Worm (Caenorhabditis elegans): Measurements from ENCODE around the gene F09E5.11.
A peak's percentile ranks its signal among the peaks of the same experiment; 100 is the strongest.
"Not testable (repeated sequence)": the region's sequence is repeated elsewhere in the genome, so short reads cannot be mapped to it uniquely, and the experiment has no call there.

Gene F09E5.11

DNA sequence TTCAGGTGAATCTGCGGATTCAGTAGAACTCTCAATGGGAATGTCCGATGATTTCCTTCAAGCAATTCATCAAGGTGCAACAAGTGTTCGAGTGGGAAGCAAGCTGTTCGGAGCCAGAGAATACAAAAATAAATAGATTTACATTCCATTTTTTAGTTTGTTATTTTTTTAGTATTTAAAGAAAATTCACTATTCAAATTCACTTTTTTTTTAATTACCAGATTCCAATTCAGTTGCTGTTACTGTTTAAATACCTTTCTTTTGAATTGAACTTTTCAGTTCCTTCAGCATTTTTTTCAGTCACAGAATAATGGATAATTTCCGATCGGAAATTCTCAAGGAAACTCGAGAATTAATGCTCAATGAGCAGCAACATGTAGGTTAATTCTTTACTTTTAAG, 6.2 kb downstream of the F09E5.11 start, which contains the start of gene F09E5.7:
TSS of gene F09E5.7 (plus strand) at position 301 of the 400 bp plus-strand sequence.
- TF ChIP-seq flh-1 (GFP tag; optimal IDR thresholded peaks at IDR 0.05) (no peak), nhr-12 (tag; optimal IDR thresholded peaks at IDR 0.05) (no peak), unc-62 (GFP tag; optimal IDR thresholded peaks at IDR 0.05) (no peak), nhr-2 (tag; optimal IDR thresholded peaks at IDR 0.05) (no peak), snpc-4 (tag; optimal IDR thresholded peaks at IDR 0.05) (no peak), ces-1 (GFP tag; optimal IDR thresholded peaks at IDR 0.05) (no peak), nhr-76 (tag; optimal IDR thresholded peaks at IDR 0.05) (no peak), ztf-11 (tag; optimal IDR thresholded peaks at IDR 0.05) (no peak), ceh-43 (GFP tag; optimal IDR thresholded peaks at IDR 0.05) (no peak), drap-1 (GFP tag; optimal IDR thresholded peaks at IDR 0.05) (no peak), pha-4 (tag; optimal IDR thresholded peaks at IDR 0.05) (no peak), M03D4.4 (tag; optimal IDR thresholded peaks at IDR 0.05) (no peak)

DNA sequence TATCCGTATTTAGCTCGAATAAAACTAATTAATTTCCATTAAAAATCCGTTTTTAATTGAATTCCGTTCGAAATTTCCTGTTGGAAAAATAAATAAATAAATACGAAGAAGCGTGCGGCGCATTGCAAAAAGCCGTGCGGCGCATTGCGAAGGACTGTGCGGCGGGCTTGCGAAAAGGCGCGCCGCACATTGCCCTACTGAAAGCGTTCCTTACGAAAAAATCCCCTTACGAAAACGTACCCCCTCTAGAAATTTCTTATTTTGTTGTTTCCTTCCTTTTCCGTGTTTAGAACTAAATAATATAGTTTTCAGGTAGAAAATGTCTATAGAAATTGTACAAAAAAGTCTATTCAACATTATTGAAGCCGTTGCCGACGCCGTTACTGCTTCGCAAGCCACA, 7.6 kb downstream of the F09E5.11 start, which contains the start of gene F09E5.8:
TSS of gene F09E5.8 (plus strand) at position 313 of the 400 bp plus-strand sequence.
- TF ChIP-seq elt-1 (tag; optimal IDR thresholded peaks at IDR 0.05; ENCODE audit: borderline replicate concordance, insufficient read depth); lin-13 (tag; optimal IDR thresholded peaks at IDR 0.05); mab-5 (tag; optimal IDR thresholded peaks at IDR 0.05): not testable (repeated sequence)

DNA sequence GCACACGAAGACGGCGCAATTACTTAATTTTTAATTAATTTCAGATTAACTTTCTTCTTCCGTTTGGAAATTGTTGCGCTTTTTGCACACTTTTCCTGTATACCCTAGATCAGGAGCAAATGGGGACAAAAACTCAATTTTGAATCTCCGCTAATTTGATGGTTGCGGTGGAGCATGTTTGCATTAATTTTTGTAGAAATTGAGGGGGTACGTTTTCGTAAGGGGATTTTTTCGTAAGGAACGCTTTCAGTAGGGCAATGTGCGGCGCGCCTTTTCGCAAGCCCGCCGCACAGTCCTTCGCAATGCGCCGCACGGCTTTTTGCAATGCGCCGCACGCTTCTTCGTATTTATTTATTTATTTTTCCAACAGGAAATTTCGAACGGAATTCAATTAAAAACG, 11.6 kb downstream of the F09E5.11 start:
- TF ChIP-seq lsy-2 (tag; optimal IDR thresholded peaks at IDR 0.05) (peak; percentile 29), pha-4 (tag; optimal IDR thresholded peaks at IDR 0.05) (peak; percentile 50), hlh-1 (tag; optimal IDR thresholded peaks at IDR 0.05) (peak; percentile 33), unc-120 (tag; optimal IDR thresholded peaks at IDR 0.05; ENCODE audit: poor library complexity, severe bottlenecking) (peak; percentile 21), lin-13 (tag; optimal IDR thresholded peaks at IDR 0.05) (peak; percentile 44), nhr-237 (tag; optimal IDR thresholded peaks at IDR 0.05) (peak; percentile 17), ces-1 (GFP tag; optimal IDR thresholded peaks at IDR 0.05) (peak; percentile 73), mep-1 (tag; optimal IDR thresholded peaks at IDR 0.05) (peak; percentile 53)

DNA sequence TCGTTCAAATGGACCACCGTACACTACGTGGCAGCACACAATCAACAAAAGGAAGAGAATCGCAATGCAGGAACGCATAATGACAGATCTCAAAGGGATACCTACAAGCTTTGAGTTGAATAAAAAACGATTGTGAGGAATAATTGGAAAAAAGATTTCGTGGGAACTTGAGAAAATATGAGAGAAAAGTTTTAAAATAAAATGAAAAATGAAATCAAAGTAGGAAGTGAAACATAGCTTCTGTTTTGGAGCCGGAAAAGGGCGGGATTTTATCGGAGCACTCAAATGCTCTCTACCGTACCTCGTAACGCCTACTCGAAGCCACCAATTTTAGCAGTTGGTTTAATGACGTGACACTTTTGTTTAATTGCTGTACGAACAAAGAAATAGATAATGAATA, 13.2 kb downstream of the F09E5.11 start, which contains the start of gene F09E5.14:
TSS of gene F09E5.14 (minus strand) at position 101 of the 400 bp plus-strand sequence.
- TF ChIP-seq nhr-76 (tag; optimal IDR thresholded peaks at IDR 0.05), result no peak
- TF ChIP-seq M03D4.4 (tag; optimal IDR thresholded peaks at IDR 0.05), result no peak
- no peak for TF ChIP-seq ces-1 (GFP tag; optimal IDR thresholded peaks at IDR 0.05)
- TF ChIP-seq nhr-28 (tag; optimal IDR thresholded peaks at IDR 0.05), result no peak
- TF ChIP-seq snpc-4 (tag; optimal IDR thresholded peaks at IDR 0.05), result no peak
- TF ChIP-seq ztf-11 (tag; optimal IDR thresholded peaks at IDR 0.05), result no peak
- TF ChIP-seq flh-1 (GFP tag; optimal IDR thresholded peaks at IDR 0.05), result no peak
- no peak for TF ChIP-seq unc-39 (tag; optimal IDR thresholded peaks at IDR 0.05)
- no peak for TF ChIP-seq nhr-12 (tag; optimal IDR thresholded peaks at IDR 0.05)
- TF ChIP-seq zip-8 (tag; optimal IDR thresholded peaks at IDR 0.05), result no peak
- TF ChIP-seq nhr-237 (tag; optimal IDR thresholded peaks at IDR 0.05), result no peak
- TF ChIP-seq ham-2 (GFP tag; optimal IDR thresholded peaks at IDR 0.05), result no peak
- no peak for TF ChIP-seq tbx-8 (GFP tag; optimal IDR thresholded peaks at IDR 0.05)
- TF ChIP-seq cnd-1 (tag; optimal IDR thresholded peaks at IDR 0.05), result no peak
- TF ChIP-seq lsy-2 (tag; optimal IDR thresholded peaks at IDR 0.05), result no peak
- TF ChIP-seq unc-62 (GFP tag; optimal IDR thresholded peaks at IDR 0.05), result no peak

ce11 chrII:5342412-5342811, 15.6 kb downstream of the F09E5.11 start:
- no peak for TF ChIP-seq snpc-4 (tag; optimal IDR thresholded peaks at IDR 0.05)
- no peak for TF ChIP-seq mep-1 (tag; optimal IDR thresholded peaks at IDR 0.05)
- no peak for TF ChIP-seq nhr-12 (tag; optimal IDR thresholded peaks at IDR 0.05)
- no peak for TF ChIP-seq ham-2 (GFP tag; optimal IDR thresholded peaks at IDR 0.05)
- TF ChIP-seq unc-62 (GFP tag; optimal IDR thresholded peaks at IDR 0.05), result no peak
- TF ChIP-seq nhr-76 (tag; optimal IDR thresholded peaks at IDR 0.05), result no peak
- TF ChIP-seq cnd-1 (tag; optimal IDR thresholded peaks at IDR 0.05), result no peak
- no peak for TF ChIP-seq sptf-1 (tag; optimal IDR thresholded peaks at IDR 0.05)
- TF ChIP-seq nhr-237 (tag; optimal IDR thresholded peaks at IDR 0.05), result no peak
- TF ChIP-seq zip-8 (tag; optimal IDR thresholded peaks at IDR 0.05), result no peak
- no peak for TF ChIP-seq hlh-1 (tag; optimal IDR thresholded peaks at IDR 0.05)
- TF ChIP-seq flh-1 (GFP tag; optimal IDR thresholded peaks at IDR 0.05), result no peak
- TF ChIP-seq mab-5 (tag; optimal IDR thresholded peaks at IDR 0.05), result no peak
- TF ChIP-seq ztf-11 (tag; optimal IDR thresholded peaks at IDR 0.05), result no peak
- TF ChIP-seq pha-4 (tag; optimal IDR thresholded peaks at IDR 0.05), result no peak

DNA sequence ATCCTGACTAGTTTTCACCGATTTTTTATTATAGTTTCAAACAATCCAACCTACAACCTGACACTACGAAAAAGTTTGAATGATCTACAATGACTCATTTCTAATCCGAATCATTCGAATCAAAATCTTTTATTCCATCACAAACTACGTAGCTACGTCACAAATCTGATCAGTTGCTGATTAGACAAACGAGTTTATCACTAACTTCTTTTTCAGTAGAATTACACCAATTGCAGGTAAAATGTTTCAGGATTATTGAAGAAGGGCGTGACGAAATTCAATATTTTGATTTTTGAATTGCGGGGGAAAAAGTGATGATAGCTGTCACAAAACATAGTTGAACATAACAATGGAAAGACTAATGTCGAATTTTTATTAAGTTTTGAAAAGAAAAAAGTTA, 16.4 kb downstream of the F09E5.11 start:
- TF ChIP-seq drap-1 (GFP tag; optimal IDR thresholded peaks at IDR 0.05) (no peak), nhr-2 (tag; optimal IDR thresholded peaks at IDR 0.05) (no peak), blmp-1 (tag; optimal IDR thresholded peaks at IDR 0.05) (no peak), unc-120 (tag; optimal IDR thresholded peaks at IDR 0.05; ENCODE audit: poor library complexity, severe bottlenecking) (no peak), hlh-1 (tag; optimal IDR thresholded peaks at IDR 0.05) (no peak), elt-3 (tag; optimal IDR thresholded peaks at IDR 0.05) (no peak)

All from whole organism, mixed stage, embryonic.